Fruit fly (Drosophila melanogaster): ENCODE measurements around the gene Nnf1b.
A peak's percentile ranks its signal among the peaks of the same experiment; 100 is the strongest.

Nnf1b gene

DNA sequence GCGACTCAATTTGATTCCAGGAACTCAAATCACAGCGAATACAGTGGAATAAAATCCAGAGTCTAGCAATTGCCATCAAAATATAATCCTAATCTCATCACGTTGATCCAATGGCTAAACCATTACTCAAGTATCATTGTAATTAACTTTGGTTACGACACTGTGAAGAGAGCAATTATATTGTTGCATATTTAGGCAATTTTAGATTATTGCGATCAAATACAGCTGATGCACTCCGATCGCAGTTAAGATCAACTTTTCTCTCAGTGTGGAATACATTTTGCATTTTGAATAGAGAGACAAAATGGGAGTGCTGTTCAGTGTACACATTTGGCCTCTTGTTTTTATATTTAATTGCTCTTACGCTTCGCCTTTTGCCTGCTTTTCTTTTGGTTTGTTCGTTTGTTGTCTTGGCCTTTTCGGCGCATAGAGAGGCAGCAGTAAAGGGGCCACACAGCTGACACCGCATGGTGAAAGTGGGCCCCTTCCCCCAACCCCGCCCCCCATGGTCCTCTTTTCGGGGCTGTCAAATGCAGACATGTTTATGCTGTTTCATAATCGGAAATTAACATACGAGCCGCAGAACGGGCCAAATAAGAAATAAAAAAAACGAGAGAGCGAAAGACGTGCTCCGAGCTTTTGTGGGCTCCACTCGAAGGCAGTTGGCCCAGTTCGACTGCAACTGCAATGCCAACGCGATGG, 35.9 kb downstream of the Nnf1b start (continued):
- TF ChIP-seq CG9817 (tag; optimal IDR thresholded peaks at IDR 0.05) (peak; percentile 21), wor (GFP tag; IDR thresholded peaks at IDR 0.05) (peak; percentile 68), tna (GFP tag; IDR thresholded peaks at IDR 0.05; ENCODE audit: partially characterized antibody) (no peak), Jarid2 (GFP tag; optimal IDR thresholded peaks at IDR 0.05) (peak; percentile 12), salm (tag; optimal IDR thresholded peaks at IDR 0.05) (peak; percentile 25), pb (GFP tag; optimal IDR thresholded peaks at IDR 0.05) (peak; percentile 66), pho (GFP tag; optimal IDR thresholded peaks at IDR 0.05) (peak; percentile 14), stc (GFP tag; IDR thresholded peaks at IDR 0.05) (no peak), Hsf (GFP tag; optimal IDR thresholded peaks at IDR 0.05) (peak; percentile 73), CG9437 (GFP tag; optimal IDR thresholded peaks at IDR 0.05) (peak; percentile 52), Dbx (GFP tag; IDR thresholded peaks at IDR 0.05) (no peak), Drgx (GFP tag; IDR thresholded peaks at IDR 0.05) (peak; percentile 42; the same call in 1 of the 2 replicates), cwo (GFP tag; optimal IDR thresholded peaks at IDR 0.05) (no peak), hth (optimal IDR thresholded peaks at IDR 0.05) (no peak), tap (tag; optimal IDR thresholded peaks at IDR 0.05) (peak; percentile 55), CG13624 (GFP tag; optimal IDR thresholded peaks at IDR 0.05) (peak; percentile 38), CG13775 (GFP tag; optimal IDR thresholded peaks at IDR 0.05) (peak; percentile 21), CG12219 (GFP tag; optimal IDR thresholded peaks at IDR 0.05) (peak; percentile 68), bowl (GFP tag; IDR thresholded peaks at IDR 0.05) (no peak), CG1529 (GFP tag; optimal IDR thresholded peaks at IDR 0.05) (peak; percentile 23), oc (tag; optimal IDR thresholded peaks at IDR 0.05) (peak; percentile 52), tio (GFP tag; optimal IDR thresholded peaks at IDR 0.05) (peak; percentile 37), CG6765 (GFP tag; optimal IDR thresholded peaks at IDR 0.05) (no peak), Deaf1 (tag; optimal IDR thresholded peaks at IDR 0.05) (peak; percentile 27), HHEX (GFP tag; optimal IDR thresholded peaks at IDR 0.05) (peak; percentile 40), Oli (tag; optimal IDR thresholded peaks at IDR 0.05) (peak; percentile 84), lmd (GFP tag; IDR thresholded peaks at IDR 0.05) (peak; percentile 70), aop (GFP tag; IDR thresholded peaks at IDR 0.05) (0 out of 2 replicates have a peak, but pooled peaks have one; percentile 38), CG4707 (GFP tag; optimal IDR thresholded peaks at IDR 0.05) (peak; percentile 58), Meics (GFP tag; optimal IDR thresholded peaks at IDR 0.05) (peak; percentile 26), her (GFP tag; optimal IDR thresholded peaks at IDR 0.05) (peak; percentile 60), gem (tag; optimal IDR thresholded peaks at IDR 0.05) (peak; percentile 80), CG7357 (GFP tag; IDR thresholded peaks at IDR 0.05) (no peak; the same call in 2 of the 3 replicates), ewg (GFP tag; optimal IDR thresholded peaks at IDR 0.05) (peak; percentile 52), CG12769 (tag; optimal IDR thresholded peaks at IDR 0.05) (peak; percentile 69), chif (GFP tag; optimal IDR thresholded peaks at IDR 0.05) (peak; percentile 52 to 77), H15 (GFP tag; IDR thresholded peaks at IDR 0.05) (0 out of 3 replicates have a peak, but pooled peaks have one; percentile 51), nerfin-1 (tag; optimal IDR thresholded peaks at IDR 0.05) (peak; percentile 43), btn (GFP tag; optimal IDR thresholded peaks at IDR 0.05) (peak; percentile 48), PHDP (tag; optimal IDR thresholded peaks at IDR 0.05) (peak; percentile 74), CG2678 (tag; optimal IDR thresholded peaks at IDR 0.05) (peak; percentile 71), kah (GFP tag; optimal IDR thresholded peaks at IDR 0.05) (no peak), CG1647 (GFP tag; optimal IDR thresholded peaks at IDR 0.05) (peak; percentile 48), CG5953 (GFP tag; IDR thresholded peaks at IDR 0.05) (no peak), CG4617 (GFP tag; optimal IDR thresholded peaks at IDR 0.05; ENCODE audit: borderline replicate concordance) (no peak), CG17612 (GFP tag; IDR thresholded peaks at IDR 0.05) (no peak), ham (GFP tag; IDR thresholded peaks at IDR 0.05) (no peak), Antp (GFP tag; optimal IDR thresholded peaks at IDR 0.05) (peak; percentile 62), bbx (GFP tag; IDR thresholded peaks at IDR 0.05; ENCODE audit: partially characterized antibody) (0 out of 2 replicates have a peak, but pooled peaks have one; percentile 15)

Measured in whole organism, embryonic.